Fruit fly (Drosophila melanogaster): ENCODE results near the gene Ranbp21.
A peak's percentile ranks its signal among the peaks of the same experiment; 100 is the strongest.

The Ranbp21 gene

DNA sequence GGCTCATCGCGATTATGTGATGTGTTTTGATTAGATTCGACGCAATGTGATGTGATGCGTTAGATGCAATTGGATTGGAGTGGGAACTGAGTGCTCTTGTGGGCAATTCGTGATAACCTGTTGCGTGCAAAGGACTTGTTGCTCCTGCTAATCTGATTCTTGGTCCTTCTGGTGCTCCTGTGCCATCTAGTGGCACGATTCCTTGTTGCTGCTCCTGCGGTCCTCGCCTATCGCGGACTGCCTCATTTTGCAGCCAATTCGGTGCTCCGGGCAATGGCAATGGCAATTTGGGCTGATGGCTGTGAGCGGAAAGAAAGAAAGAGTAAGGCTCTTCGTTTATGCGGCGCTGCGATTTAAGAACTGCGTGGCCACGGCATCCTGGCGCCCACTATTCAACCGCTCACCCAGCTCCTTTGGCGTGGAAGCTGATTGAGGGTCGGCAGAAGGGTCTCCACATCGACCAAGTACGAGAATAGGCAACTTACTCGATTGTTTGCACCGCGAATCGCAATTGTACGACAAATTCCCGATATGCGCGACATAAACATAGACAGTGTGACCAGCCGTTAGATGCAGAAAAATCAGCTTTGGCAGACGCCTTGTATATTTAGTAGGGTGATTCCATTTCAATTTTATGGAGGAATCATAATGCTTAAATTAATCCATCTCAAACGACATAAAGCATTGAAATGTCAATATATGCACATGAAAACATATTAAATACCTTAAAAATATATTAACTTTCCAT, 41.1 kb upstream of the Ranbp21 start, which contains the start of gene Mer (continued):
- TF ChIP-seq hkb (optimal IDR thresholded peaks at IDR 0.05), result no peak
- peak; percentile 91 for TF ChIP-seq hkb (GFP tag; IDR thresholded peaks at IDR 0.05)
- peak; percentile 73 for TF ChIP-seq ftz-f1 (GFP tag; optimal IDR thresholded peaks at IDR 0.05)
- no peak for TF ChIP-seq exex (tag; optimal IDR thresholded peaks at IDR 0.05)
- no peak for TF ChIP-seq ro (GFP tag; IDR thresholded peaks at IDR 0.05)
- TF ChIP-seq CG16813 (GFP tag; IDR thresholded peaks at IDR 0.05; ENCODE audit: partially characterized antibody), result no peak
- no peak for TF ChIP-seq abd-A (tag; optimal IDR thresholded peaks at IDR 0.05)

dm6 chrX:19690050-19690449, 38.0 kb upstream of the Ranbp21 start:
- TF ChIP-seq disco-r (GFP tag; optimal IDR thresholded peaks at IDR 0.05) (no peak), Dll (GFP tag; IDR thresholded peaks at IDR 0.05; ENCODE audit: partially characterized antibody) (0 out of 4 replicates have a peak, but pooled peaks have one; percentile 19), Trl (optimal IDR thresholded peaks at IDR 0.05) (peak; percentile 61 to 66), Trl (GFP tag; optimal IDR thresholded peaks at IDR 0.05) (no peak)

dm6 chrX:19688848-19689247, 36.8 kb upstream of the Ranbp21 start, which contains the start of gene CG14227:
CG14227 (minus strand) TSS chrX:19688948.
- TF ChIP-seq nerfin-1 (tag; optimal IDR thresholded peaks at IDR 0.05) (no peak), so (GFP tag; IDR thresholded peaks at IDR 0.05) (no peak), pita (GFP tag; optimal IDR thresholded peaks at IDR 0.05) (no peak), Ets65A (GFP tag) (peak; percentile 83)

DNA sequence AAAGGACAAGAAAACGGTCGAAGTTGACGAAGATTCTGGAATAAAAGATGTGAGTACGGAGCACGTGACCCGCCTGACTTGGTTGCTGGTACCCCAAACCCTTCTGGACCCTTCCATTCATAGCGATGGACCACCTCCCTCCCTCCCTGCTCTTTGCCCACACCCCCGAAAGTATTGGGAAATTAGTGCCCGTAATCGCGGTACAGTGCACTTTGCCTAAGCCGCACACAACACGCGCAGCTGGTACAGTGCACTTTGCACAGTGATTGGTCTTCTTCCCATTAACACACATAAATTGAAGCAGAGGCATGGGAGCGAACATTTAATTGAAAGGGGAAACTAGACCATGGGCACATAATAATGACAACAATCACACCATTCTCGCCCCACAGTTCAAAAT, 32.0 kb upstream of the Ranbp21 start:
- TF ChIP-seq Elba2 (GFP tag; optimal IDR thresholded peaks at IDR 0.05) (no peak), ranshi (GFP tag; IDR thresholded peaks at IDR 0.05) (peak; percentile 24; the same call in 1 of the 2 replicates), CG18262 (tag; optimal IDR thresholded peaks at IDR 0.05) (no peak), Nf-YC (tag; optimal IDR thresholded peaks at IDR 0.05) (no peak), grau (tag; optimal IDR thresholded peaks at IDR 0.05) (peak; percentile 86), crol (GFP tag; IDR thresholded peaks at IDR 0.05) (peak; percentile 75), Optix (GFP tag; IDR thresholded peaks at IDR 0.05) (0 out of 3 replicates have a peak, but pooled peaks have one; percentile 27), row (GFP tag; IDR thresholded peaks at IDR 0.05) (peak; percentile 23; the same call in 1 of the 3 replicates), pfk (GFP tag; optimal IDR thresholded peaks at IDR 0.05) (no peak), ara (GFP tag; IDR thresholded peaks at IDR 0.05) (0 out of 2 replicates have a peak, but pooled peaks have one; percentile 37)

- TF ChIP-seq hbn (GFP tag; IDR thresholded peaks at IDR 0.05; ENCODE audit: partially characterized antibody) (peak; percentile 87), CG4282 (GFP tag; optimal IDR thresholded peaks at IDR 0.05) (no peak), sisA (GFP tag; IDR thresholded peaks at IDR 0.05) (no peak), Dbx (GFP tag; IDR thresholded peaks at IDR 0.05) (peak; percentile 32; the same call in 1 of the 3 replicates), CG4404 (GFP tag; IDR thresholded peaks at IDR 0.05) (no peak), Stat92E (GFP tag; optimal IDR thresholded peaks at IDR 0.05) (peak in 2 of 3 experiments; percentile 41 to 100), CG17385 (GFP tag; optimal IDR thresholded peaks at IDR 0.05) (peak; percentile 44), CG7372 (GFP tag; IDR thresholded peaks at IDR 0.05) (no peak), CG15479 (GFP tag; optimal IDR thresholded peaks at IDR 0.05) (no peak), Six4 (GFP tag; optimal IDR thresholded peaks at IDR 0.05) (no peak), kni (GFP tag; optimal IDR thresholded peaks at IDR 0.05) (peak; percentile 34), btn (GFP tag; optimal IDR thresholded peaks at IDR 0.05) (no peak), CG4617 (GFP tag; optimal IDR thresholded peaks at IDR 0.05; ENCODE audit: borderline replicate concordance) (peak; percentile 51), Nf-YC (tag; optimal IDR thresholded peaks at IDR 0.05) (peak; percentile 53), danr (GFP tag; IDR thresholded peaks at IDR 0.05) (0 out of 2 replicates have a peak, but pooled peaks have one; percentile 7), Sox100B (GFP tag; optimal IDR thresholded peaks at IDR 0.05) (no peak), bab2 (GFP tag; optimal IDR thresholded peaks at IDR 0.05) (no peak), Chrac-16 (GFP tag; optimal IDR thresholded peaks at IDR 0.05) (no peak)
Observed at dm6 chrX:19683040-19683875, 31.2 kb upstream of the Ranbp21 start, which contains the start of the genes dome and Ubqn. dome (minus strand) TSS chrX:19683518. Ubqn (plus strand) TSS chrX:19683808.

All from whole organism, embryonic.